Worm (Caenorhabditis elegans) whole organism, late embryonic: ENCODE results near the gene ckr-2.

Source experiments
- C08G9.2 ChIP-seq: sonication (generic microtip); optimal IDR thresholded peaks from 2 replicates; lab custom pipeline; 2016; ENCODE audit warnings: mild to moderate bottlenecking, missing genetic modification characterization, moderate library complexity, missing compliant biosample characterization
- F13H6.1 ChIP-seq: sonication (generic microtip); optimal IDR thresholded peaks from 2 replicates; lab custom pipeline; 2016; ENCODE audit warnings: missing genetic modification characterization, missing compliant biosample characterization
- K09A11.1 ChIP-seq: sonication (generic microtip); optimal IDR thresholded peaks from 2 replicates; lab custom pipeline; 2017; ENCODE audit warnings: antibody characterized with exemption, mild to moderate bottlenecking, missing genetic modification characterization, missing compliant biosample characterization; ENCODE audit not compliant: insufficient read depth
- Y22D7AL.16 ChIP-seq: sonication (generic microtip); optimal IDR thresholded peaks from 2 replicates; lab custom pipeline; 2016; ENCODE audit warnings: missing genetic modification characterization, missing compliant biosample characterization
- ama-1 ChIP-seq: fragments of 150-350 bp; optimal IDR thresholded peaks from 2 replicates; lab custom pipeline; 2014
- ceh-19 ChIP-seq: fragments of 200-800 bp; sonication (Bioruptor generic); optimal IDR thresholded peaks from 2 replicates; lab custom pipeline; 2018; ENCODE audit warnings: mild to moderate bottlenecking, missing genetic modification characterization, missing compliant biosample characterization
- ceh-22 ChIP-seq: sonication (generic microtip); optimal IDR thresholded peaks from 2 replicates; lab custom pipeline; 2017; ENCODE audit warnings: missing biosample characterization, missing genetic modification characterization
- ceh-31 ChIP-seq: sonication (generic microtip); optimal IDR thresholded peaks from 2 replicates; lab custom pipeline; 2016; ENCODE audit warnings: missing genetic modification characterization, missing compliant biosample characterization
- ceh-48 ChIP-seq: sonication (generic microtip); optimal IDR thresholded peaks from 2 replicates; lab custom pipeline; 2016; ENCODE audit warnings: missing genetic modification characterization, inconsistent platforms, missing compliant biosample characterization
- ceh-6 ChIP-seq: fragments of 200-800 bp; sonication (Bioruptor generic); optimal IDR thresholded peaks from 2 replicates; lab custom pipeline; 2018; ENCODE audit warnings: mild to moderate bottlenecking, missing genetic modification characterization, missing compliant biosample characterization
- ceh-9 ChIP-seq: sonication (generic microtip); optimal IDR thresholded peaks from 2 replicates; lab custom pipeline; 2016; ENCODE audit warnings: mild to moderate bottlenecking, missing genetic modification characterization, inconsistent platforms, missing compliant biosample characterization
- che-1 ChIP-seq: sonication (generic microtip); optimal IDR thresholded peaks from 2 replicates; lab custom pipeline; 2016; ENCODE audit warnings: mild to moderate bottlenecking, missing genetic modification characterization, missing compliant biosample characterization
- dmd-4 ChIP-seq: sonication (generic microtip); optimal IDR thresholded peaks from 2 replicates; lab custom pipeline; 2016; ENCODE audit warnings: borderline replicate concordance, missing genetic modification characterization, missing compliant biosample characterization
- dve-1 ChIP-seq: sonication (generic microtip); optimal IDR thresholded peaks from 2 replicates; lab custom pipeline; 2017; ENCODE audit warnings: antibody characterized with exemption, mild to moderate bottlenecking, missing genetic modification characterization, missing compliant biosample characterization
- fkh-10 ChIP-seq: fragments of 150-350 bp; optimal IDR thresholded peaks from 2 replicates; lab custom pipeline; 2014; ENCODE audit warnings: missing biosample characterization, missing genetic modification reagents, missing genetic modification characterization
- hlh-13 ChIP-seq: fragments of 200-800 bp; sonication (Bioruptor generic); optimal IDR thresholded peaks from 2 replicates; lab custom pipeline; 2018; ENCODE audit warnings: mild to moderate bottlenecking, missing genetic modification characterization, missing compliant biosample characterization
- nhr-11 ChIP-seq: fragments of 150-350 bp; optimal IDR thresholded peaks from 2 replicates; lab custom pipeline; 2014; ENCODE audit warnings: missing biosample characterization, missing genetic modification characterization
- nhr-232 ChIP-seq: sonication (generic microtip); optimal IDR thresholded peaks from 2 replicates; lab custom pipeline; 2016; ENCODE audit warnings: missing genetic modification characterization, missing compliant biosample characterization
- odd-2 ChIP-seq: sonication (generic microtip); optimal IDR thresholded peaks from 2 replicates; lab custom pipeline; 2017; ENCODE audit warnings: antibody characterized with exemption, mild to moderate bottlenecking, missing genetic modification characterization, missing compliant biosample characterization
- pag-3 ChIP-seq: sonication (generic microtip); optimal IDR thresholded peaks from 2 replicates; lab custom pipeline; 2016; ENCODE audit warnings: missing compliant biosample characterization, missing genetic modification characterization, borderline replicate concordance
- pat-9 ChIP-seq: fragments of 200-800 bp; sonication (Bioruptor generic); optimal IDR thresholded peaks from 2 replicates; lab custom pipeline; 2018; ENCODE audit warnings: mild to moderate bottlenecking, missing genetic modification characterization, moderate library complexity, missing compliant biosample characterization
- pax-1 ChIP-seq: fragments of 150-350 bp; optimal IDR thresholded peaks from 2 replicates; lab custom pipeline; 2014; ENCODE audit warnings: missing biosample characterization, missing genetic modification characterization
- pha-2 ChIP-seq: sonication (generic microtip); optimal IDR thresholded peaks from 2 replicates; lab custom pipeline; 2017; ENCODE audit warnings: mild to moderate bottlenecking, missing genetic modification characterization, missing compliant biosample characterization
- pqm-1 ChIP-seq: sonication (generic microtip); optimal IDR thresholded peaks from 2 replicates; lab custom pipeline; 2016; ENCODE audit warnings: missing genetic modification characterization, missing compliant biosample characterization
- ref-2 ChIP-seq: sonication (generic microtip); optimal IDR thresholded peaks from 2 replicates; lab custom pipeline; 2016; ENCODE audit warnings: missing genetic modification characterization, missing compliant biosample characterization
- rnt-1 ChIP-seq: sonication (generic microtip); optimal IDR thresholded peaks from 2 replicates; lab custom pipeline; 2016; ENCODE audit warnings: missing genetic modification characterization, missing compliant biosample characterization
- sox-2 ChIP-seq: fragments of 200-800 bp; sonication (Bioruptor generic); IDR thresholded peaks from 2 replicates; pipeline ENCODE4 v1.3.6; 2022; ENCODE audit warnings: missing genetic modification reagents, missing genetic modification characterization, missing compliant biosample characterization
- tbx-2 ChIP-seq: sonication (generic microtip); optimal IDR thresholded peaks from 2 replicates; lab custom pipeline; 2016; ENCODE audit warnings: missing genetic modification characterization, missing compliant biosample characterization
- ttx-3 ChIP-seq: sonication (generic microtip); optimal IDR thresholded peaks from 2 replicates; lab custom pipeline; 2016; ENCODE audit warnings: missing genetic modification reagents, missing genetic modification characterization, missing compliant biosample characterization
- unc-3 ChIP-seq, 2 experiments: fragments of 200-800 bp in 1 of 2; sonication (Bioruptor generic) in 1 of 2; sonication (generic microtip) in 1 of 2; conservative IDR thresholded peaks in 1 of 2; optimal IDR thresholded peaks in 1 of 2; 2 replicates each; pipeline versions ENCODE4 v1.3.6 to Lab custom; 2016 to 2022; ENCODE audit warnings: missing compliant biosample characterization in 2 of 2, missing genetic modification characterization in 2 of 2, missing genetic modification reagents in 1 of 2
- zip-5 ChIP-seq: sonication (generic microtip); optimal IDR thresholded peaks from 2 replicates; lab custom pipeline; 2016; ENCODE audit warnings: missing genetic modification characterization, missing compliant biosample characterization

ckr-2 gene

DNA sequence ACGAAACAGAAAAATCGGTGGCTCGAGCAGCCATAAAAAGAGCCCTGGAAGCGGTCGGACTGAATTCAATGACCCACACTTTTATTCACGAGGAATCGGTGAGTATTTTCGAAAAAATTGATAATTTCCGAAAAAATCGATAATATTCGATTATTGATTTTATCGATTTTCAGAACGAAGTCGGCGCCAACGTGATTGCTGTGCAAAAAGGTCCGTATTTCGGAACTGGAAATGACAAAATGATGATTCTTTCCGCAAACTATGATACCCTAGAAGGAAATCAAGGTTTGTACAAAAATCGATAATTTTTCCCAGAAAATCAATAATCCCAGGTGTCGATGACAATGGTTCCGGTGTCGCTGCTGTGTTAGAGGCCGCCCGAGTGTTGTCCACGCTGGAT, 14.5 kb downstream of the ckr-2 start:
- TF ChIP-seq ceh-48 (peak; percentile 15), ttx-3 (tag; lab: Kevin White, UChicago) (no peak), ceh-6 (GFP tag; lab: Kevin White, UChicago) (no peak)
- TF ChIP-seq, all 69 proteins: peak for 1

DNA sequence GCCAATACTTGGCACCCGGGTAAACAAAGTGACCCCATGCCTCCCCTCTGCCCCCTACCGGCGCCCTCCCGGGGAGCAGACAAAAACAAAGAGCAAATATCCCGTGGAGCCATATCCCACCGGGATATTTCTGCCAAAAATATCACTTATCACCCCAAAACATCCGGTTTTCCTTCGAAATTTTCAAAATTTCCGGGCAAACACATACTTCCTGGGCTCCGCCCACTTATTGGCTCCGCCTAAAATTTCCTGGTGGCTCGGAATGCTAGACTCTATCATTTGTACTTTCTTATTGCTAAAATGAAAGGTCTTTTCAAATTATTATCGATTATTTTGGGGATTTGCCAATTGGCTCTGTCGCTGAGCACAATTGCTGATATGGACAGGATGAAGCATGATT, 15.7 kb downstream of the ckr-2 start, which contains the start of gene Y39A3B.1:
Y39A3B.1 (plus strand) TSS at position 301 of the 400 bp plus-strand sequence.
- no peak for TF ChIP-seq pha-2 (tag; lab: Kevin White, UChicago)
- no peak for TF ChIP-seq hlh-13 (GFP tag; lab: Kevin White, UChicago)
- no peak for TF ChIP-seq ama-1 (lab: Kevin White, UChicago)

ce11 chrIII:2001210-2001609, 20.2 kb downstream of the ckr-2 start:
- TF ChIP-seq ceh-48 (peak; percentile 21), K09A11.1 (tag; lab: Kevin White, UChicago) (no peak), odd-2 (no peak), ceh-31 (no peak), C08G9.2 (no peak), fkh-10 (GFP tag; lab: Kevin White, UChicago) (no peak)
- TF ChIP-seq, all 69 proteins: peak for 1

ce11 chrIII:1997569-1997968, 23.8 kb downstream of the ckr-2 start, which contains the start of gene lgc-42:
Gene lgc-42, plus strand, starts transcription at chrIII:1997869.
- TF ChIP-seq pat-9 (tag; lab: Kevin White, UChicago): no peak
- TF ChIP-seq sox-2 (GFP tag; lab: Robert Waterston, UW): no peak
- TF ChIP-seq nhr-11 (tag; lab: Kevin White, UChicago): no peak
- TF ChIP-seq zip-5 (tag; lab: Kevin White, UChicago): no peak
- no peak for TF ChIP-seq ceh-22 (tag; lab: Kevin White, UChicago)
- TF ChIP-seq pax-1 (tag; lab: Kevin White, UChicago): no peak
- TF ChIP-seq ref-2 (tag; lab: Kevin White, UChicago): no peak
- TF ChIP-seq F13H6.1 (tag; lab: Kevin White, UChicago): no peak
- no peak for TF ChIP-seq ceh-19

- TF ChIP-seq pag-3 (tag; lab: Kevin White, UChicago): no peak
- TF ChIP-seq che-1 (tag; lab: Kevin White, UChicago): no peak
- TF ChIP-seq ceh-6 (GFP tag; lab: Kevin White, UChicago): no peak
Measured at ce11 chrIII:1989940-1990339, 31.5 kb downstream of the ckr-2 start.

ce11 chrIII:1987693-1988092, 33.7 kb downstream of the ckr-2 start, which contains the start of gene Y39A3B.8:
Gene Y39A3B.8, plus strand, starts transcription at chrIII:1987993.
- TF ChIP-seq tbx-2 (tag; lab: Kevin White, UChicago) (no peak), ttx-3 (tag; lab: Kevin White, UChicago) (no peak), ceh-9 (tag; lab: Kevin White, UChicago) (no peak), dve-1 (no peak), nhr-232 (tag; lab: Kevin White, UChicago) (no peak), C08G9.2 (no peak), pqm-1 (tag; lab: Kevin White, UChicago) (no peak), unc-3 (GFP tag; conservative IDR thresholded peaks at IDR 0.05; lab: Robert Waterston, UW) (no peak), unc-3 (tag; optimal IDR thresholded peaks at IDR 0.05; lab: Kevin White, UChicago) (no peak), dmd-4 (tag; lab: Kevin White, UChicago) (no peak), odd-2 (no peak), Y22D7AL.16 (tag; lab: Kevin White, UChicago) (no peak), fkh-10 (GFP tag; lab: Kevin White, UChicago) (no peak), rnt-1 (no peak), hlh-13 (GFP tag; lab: Kevin White, UChicago) (no peak)
